Worm (Caenorhabditis elegans) whole organism, young adult: ENCODE results near the gene mec-14.

Experiments used
- F22D6.2 ChIP-seq: sonication (generic microtip); optimal IDR thresholded peaks from 2 replicates; lab custom pipeline; 2016; ENCODE audit warnings: mild to moderate bottlenecking, missing genetic modification characterization, missing compliant biosample characterization
- F39B2.1 ChIP-seq: fragments of 200-800 bp; sonication (Bioruptor generic); IDR thresholded peaks from 2 replicates; pipeline ENCODE4 v1.3.6; 2022; ENCODE audit warnings: missing genetic modification reagents, missing genetic modification characterization, missing compliant biosample characterization
- F52B5.7 ChIP-seq: sonication (generic microtip); optimal IDR thresholded peaks from 2 replicates; lab custom pipeline; 2016; ENCODE audit warnings: mild to moderate bottlenecking, missing genetic modification characterization, missing compliant biosample characterization
- F57C9.4 ChIP-seq: sonication (generic microtip); optimal IDR thresholded peaks from 2 replicates; lab custom pipeline; 2017; ENCODE audit warnings: mild to moderate bottlenecking, missing genetic modification characterization, missing compliant biosample characterization
- K12H6.12 ChIP-seq: fragments of 200-800 bp; sonication (Bioruptor generic); optimal IDR thresholded peaks from 2 replicates; lab custom pipeline; 2018; ENCODE audit warnings: mild to moderate bottlenecking, missing genetic modification characterization, missing compliant biosample characterization
- Y53F4B.3 ChIP-seq: fragments of 200-800 bp; sonication (Bioruptor generic); IDR thresholded peaks from 2 replicates; pipeline ENCODE4 v1.3.6; 2022; ENCODE audit warnings: missing genetic modification reagents, missing genetic modification characterization, missing compliant biosample characterization
- Y53G8AR.9 ChIP-seq: fragments of 200-800 bp; sonication (Bioruptor generic); conservative IDR thresholded peaks from 2 replicates; pipeline ENCODE4 v1.3.6; 2022; ENCODE audit warnings: missing genetic modification reagents, missing genetic modification characterization, missing compliant biosample characterization
- Y56A3A.18 ChIP-seq: fragments of 200-800 bp; sonication (Bioruptor generic); IDR thresholded peaks from 2 replicates; pipeline ENCODE4 v1.3.6; 2022; ENCODE audit warnings: missing genetic modification reagents, missing genetic modification characterization, missing compliant biosample characterization
- Y79H2A.3 ChIP-seq: fragments of 200-800 bp; sonication (Bioruptor generic); conservative IDR thresholded peaks from 2 replicates; pipeline ENCODE4 v1.3.6; 2022; ENCODE audit warnings: missing genetic modification reagents, missing genetic modification characterization, missing compliant biosample characterization
- Y95B8A.8 ChIP-seq: fragments of 200-800 bp; sonication (Bioruptor generic); IDR thresholded peaks from 2 replicates; pipeline ENCODE4 v1.3.6; 2022; ENCODE audit warnings: missing genetic modification reagents, missing genetic modification characterization, missing compliant biosample characterization
- ZK185.1 ChIP-seq: sonication (generic microtip); optimal IDR thresholded peaks from 2 replicates; lab custom pipeline; 2016; ENCODE audit warnings: mild to moderate bottlenecking, missing genetic modification characterization, missing compliant biosample characterization; ENCODE audit not compliant: poor library complexity, severe bottlenecking
- ama-1 ChIP-seq, 3 experiments: fragments of 150-350 bp in 1 of 3; sonication (generic microtip) in 2 of 3; optimal IDR thresholded peaks; 2 replicates each; lab custom pipeline; 2014 to 2018; ENCODE audit warnings: missing biosample characterization in 2 of 3, missing genetic modification characterization in 2 of 3, missing genetic modification reagents in 2 of 3
- attf-5 ChIP-seq: fragments of 200-800 bp; sonication (Bioruptor generic); optimal IDR thresholded peaks from 2 replicates; lab custom pipeline; 2018; ENCODE audit warnings: mild to moderate bottlenecking, missing genetic modification characterization, missing compliant biosample characterization
- attf-6 ChIP-seq: fragments of 200-800 bp; sonication (Bioruptor generic); IDR thresholded peaks from 2 replicates; pipeline ENCODE4 v1.3.6; 2022; ENCODE audit warnings: missing genetic modification reagents, missing genetic modification characterization, missing compliant biosample characterization
- cebp-2 ChIP-seq: fragments of 200-800 bp; sonication (Bioruptor generic); IDR thresholded peaks from 2 replicates; pipeline ENCODE4 v1.3.6; 2022; ENCODE audit warnings: missing genetic modification characterization, missing compliant biosample characterization
- ceh-79 ChIP-seq: sonication (generic microtip); optimal IDR thresholded peaks from 2 replicates; lab custom pipeline; 2017; ENCODE audit warnings: mild to moderate bottlenecking, missing genetic modification characterization, missing compliant biosample characterization
- ceh-91 ChIP-seq: fragments of 200-800 bp; sonication (Bioruptor generic); IDR thresholded peaks from 2 replicates; pipeline ENCODE4 v1.3.6; 2022; ENCODE audit warnings: missing genetic modification reagents, missing genetic modification characterization, missing compliant biosample characterization
- dox-1 ChIP-seq: fragments of 200-800 bp; sonication (Bioruptor generic); IDR thresholded peaks from 2 replicates; pipeline ENCODE4 v1.3.6; 2022; ENCODE audit warnings: missing genetic modification reagents, missing genetic modification characterization, missing compliant biosample characterization
- dpff-1 ChIP-seq: sonication (generic microtip); optimal IDR thresholded peaks from 2 replicates; lab custom pipeline; 2017; ENCODE audit warnings: mild to moderate bottlenecking, missing genetic modification characterization, missing compliant biosample characterization
- ets-4 ChIP-seq: fragments of 200-800 bp; sonication (Bioruptor generic); optimal IDR thresholded peaks from 2 replicates; lab custom pipeline; 2018; ENCODE audit warnings: mild to moderate bottlenecking, missing genetic modification characterization, missing compliant biosample characterization
- fkh-3 ChIP-seq: sonication (generic microtip); optimal IDR thresholded peaks from 2 replicates; lab custom pipeline; 2016; ENCODE audit warnings: mild to moderate bottlenecking, missing genetic modification characterization, missing compliant biosample characterization
- gei-17 ChIP-seq: fragments of 200-800 bp; sonication (Bioruptor generic); optimal IDR thresholded peaks from 2 replicates; lab custom pipeline; 2018; ENCODE audit warnings: mild to moderate bottlenecking, missing genetic modification characterization, missing compliant biosample characterization
- hlh-12 ChIP-seq: sonication (generic microtip); optimal IDR thresholded peaks from 2 replicates; lab custom pipeline; 2016; ENCODE audit warnings: missing genetic modification characterization, missing compliant biosample characterization
- hmg-1.2 ChIP-seq: fragments of 200-800 bp; sonication (Bioruptor generic); IDR thresholded peaks from 2 replicates; pipeline ENCODE4 v1.3.6; 2022; ENCODE audit warnings: missing genetic modification reagents, missing genetic modification characterization, missing compliant biosample characterization
- let-526 ChIP-seq: fragments of 200-800 bp; sonication (Bioruptor generic); IDR thresholded peaks from 2 replicates; pipeline ENCODE4 v1.3.6; 2022; ENCODE audit warnings: missing genetic modification reagents, missing genetic modification characterization, missing compliant biosample characterization
- let-607 ChIP-seq, 2 experiments: fragments of 200-800 bp in 1 of 2; sonication (Bioruptor generic) in 1 of 2; sonication (generic microtip) in 1 of 2; optimal IDR thresholded peaks; 2 replicates each; lab custom pipeline; 2016 to 2018; ENCODE audit warnings: mild to moderate bottlenecking in 2 of 2, missing compliant biosample characterization in 2 of 2, missing genetic modification characterization in 2 of 2, moderate library complexity in 2 of 2, missing genotype in 1 of 2
- lir-1 ChIP-seq: fragments of 200-800 bp; sonication (Bioruptor generic); conservative IDR thresholded peaks from 2 replicates; pipeline ENCODE4 v1.3.6; 2022; ENCODE audit warnings: missing genetic modification reagents, missing genetic modification characterization, missing compliant biosample characterization
- lsl-1 ChIP-seq: fragments of 200-800 bp; sonication (Bioruptor generic); optimal IDR thresholded peaks from 2 replicates; lab custom pipeline; 2018; ENCODE audit warnings: mild to moderate bottlenecking, missing genetic modification characterization, moderate library complexity, missing compliant biosample characterization
- mcd-1 ChIP-seq: fragments of 200-800 bp; sonication (Bioruptor generic); IDR thresholded peaks from 2 replicates; pipeline ENCODE4 v1.3.6; 2022; ENCODE audit warnings: missing genetic modification reagents, missing genetic modification characterization, missing compliant biosample characterization
- nhr-120 ChIP-seq: fragments of 200-800 bp; sonication (Bioruptor generic); IDR thresholded peaks from 2 replicates; pipeline ENCODE4 v1.3.6; 2022; ENCODE audit warnings: missing genetic modification characterization, missing compliant biosample characterization
- nhr-27 ChIP-seq: fragments of 200-800 bp; sonication (Bioruptor generic); optimal IDR thresholded peaks from 2 replicates; lab custom pipeline; 2018; ENCODE audit warnings: mild to moderate bottlenecking, missing genetic modification characterization, moderate library complexity, missing compliant biosample characterization
- nhr-80 ChIP-seq: sonication (generic microtip); optimal IDR thresholded peaks from 2 replicates; lab custom pipeline; 2016; ENCODE audit warnings: missing genetic modification characterization, missing compliant biosample characterization
- pbrm-1 ChIP-seq: fragments of 200-800 bp; sonication (Bioruptor generic); IDR thresholded peaks from 2 replicates; pipeline ENCODE4 v1.3.6; 2022; ENCODE audit warnings: missing genetic modification reagents, missing genetic modification characterization, missing compliant biosample characterization
- rec-8 ChIP-seq, 2 experiments: sonication (generic microtip); optimal IDR thresholded peaks; 2 replicates each; lab custom pipeline; 2016; ENCODE audit warnings: mild to moderate bottlenecking in 2 of 2, missing genetic modification characterization in 2 of 2, missing genetic modification reagents in 2 of 2, missing genotype in 2 of 2, missing biosample characterization in 1 of 2, missing compliant biosample characterization in 1 of 2, moderate library complexity in 1 of 2
- repo-1 ChIP-seq: sonication (generic microtip); optimal IDR thresholded peaks from 2 replicates; lab custom pipeline; 2017; ENCODE audit warnings: mild to moderate bottlenecking, missing genetic modification characterization, missing compliant biosample characterization
- rpc-1 ChIP-seq, 2 experiments: fragments of 150-350 bp in 1 of 2; sonication (generic microtip) in 1 of 2; optimal IDR thresholded peaks; 2 replicates each; lab custom pipeline; 2014 to 2018; ENCODE audit warnings: missing biosample characterization in 1 of 2, missing genetic modification characterization in 1 of 2, missing genetic modification reagents in 1 of 2, missing genotype in 1 of 2
- sdz-38 ChIP-seq: sonication (generic microtip); optimal IDR thresholded peaks from 2 replicates; lab custom pipeline; 2016; ENCODE audit warnings: missing genotype, missing genetic modification characterization, missing compliant biosample characterization
- snpc-3.4 ChIP-seq: sonication (generic microtip); optimal IDR thresholded peaks from 2 replicates; lab custom pipeline; 2017; ENCODE audit warnings: missing genetic modification characterization, mild to moderate bottlenecking, missing compliant biosample characterization, antibody characterized with exemption, moderate library complexity, missing genotype, missing genetic modification reagents
- snpc-4 ChIP-seq, 5 experiments: fragments of 150-350 bp in 1 of 5; sonication (generic microtip) in 4 of 5; optimal IDR thresholded peaks; 2 replicates each; lab custom pipeline; 2014 to 2018; ENCODE audit warnings: missing genetic modification characterization in 5 of 5, missing biosample characterization in 3 of 5, antibody characterized with exemption in 2 of 5, mild to moderate bottlenecking in 2 of 5, missing compliant biosample characterization in 2 of 5, missing genotype in 2 of 5, moderate library complexity in 2 of 5, missing genetic modification reagents in 1 of 5
- somi-1 ChIP-seq: fragments of 200-800 bp; sonication (Bioruptor generic); optimal IDR thresholded peaks from 2 replicates; lab custom pipeline; 2018; ENCODE audit warnings: mild to moderate bottlenecking, missing genetic modification characterization, missing compliant biosample characterization
- tbp1 ChIP-seq: fragments of 200-800 bp; sonication (Bioruptor generic); optimal IDR thresholded peaks from 2 replicates; lab custom pipeline; 2018; ENCODE audit warnings: mild to moderate bottlenecking, missing genetic modification characterization, missing compliant biosample characterization
- unc-130 ChIP-seq: sonication (generic microtip); optimal IDR thresholded peaks from 2 replicates; lab custom pipeline; 2016; ENCODE audit warnings: missing genetic modification reagents, missing genetic modification characterization, missing compliant biosample characterization
- ztf-22 ChIP-seq: fragments of 200-800 bp; sonication (Bioruptor generic); optimal IDR thresholded peaks from 2 replicates; lab custom pipeline; 2018; ENCODE audit warnings: mild to moderate bottlenecking, missing genetic modification characterization, moderate library complexity, missing compliant biosample characterization
- ztf-26 ChIP-seq: sonication (generic microtip); optimal IDR thresholded peaks from 2 replicates; lab custom pipeline; 2017; ENCODE audit warnings: missing genetic modification characterization, missing compliant biosample characterization
- ztf-28 ChIP-seq: fragments of 200-800 bp; sonication (Bioruptor generic); IDR thresholded peaks from 2 replicates; pipeline ENCODE4 v1.3.6; 2022; ENCODE audit warnings: missing genetic modification reagents, missing genetic modification characterization, missing compliant biosample characterization
- ztf-3 ChIP-seq: fragments of 200-800 bp; sonication (Bioruptor generic); optimal IDR thresholded peaks from 2 replicates; lab custom pipeline; 2018; ENCODE audit warnings: mild to moderate bottlenecking, missing genetic modification characterization, missing compliant biosample characterization

Gene mec-14

DNA sequence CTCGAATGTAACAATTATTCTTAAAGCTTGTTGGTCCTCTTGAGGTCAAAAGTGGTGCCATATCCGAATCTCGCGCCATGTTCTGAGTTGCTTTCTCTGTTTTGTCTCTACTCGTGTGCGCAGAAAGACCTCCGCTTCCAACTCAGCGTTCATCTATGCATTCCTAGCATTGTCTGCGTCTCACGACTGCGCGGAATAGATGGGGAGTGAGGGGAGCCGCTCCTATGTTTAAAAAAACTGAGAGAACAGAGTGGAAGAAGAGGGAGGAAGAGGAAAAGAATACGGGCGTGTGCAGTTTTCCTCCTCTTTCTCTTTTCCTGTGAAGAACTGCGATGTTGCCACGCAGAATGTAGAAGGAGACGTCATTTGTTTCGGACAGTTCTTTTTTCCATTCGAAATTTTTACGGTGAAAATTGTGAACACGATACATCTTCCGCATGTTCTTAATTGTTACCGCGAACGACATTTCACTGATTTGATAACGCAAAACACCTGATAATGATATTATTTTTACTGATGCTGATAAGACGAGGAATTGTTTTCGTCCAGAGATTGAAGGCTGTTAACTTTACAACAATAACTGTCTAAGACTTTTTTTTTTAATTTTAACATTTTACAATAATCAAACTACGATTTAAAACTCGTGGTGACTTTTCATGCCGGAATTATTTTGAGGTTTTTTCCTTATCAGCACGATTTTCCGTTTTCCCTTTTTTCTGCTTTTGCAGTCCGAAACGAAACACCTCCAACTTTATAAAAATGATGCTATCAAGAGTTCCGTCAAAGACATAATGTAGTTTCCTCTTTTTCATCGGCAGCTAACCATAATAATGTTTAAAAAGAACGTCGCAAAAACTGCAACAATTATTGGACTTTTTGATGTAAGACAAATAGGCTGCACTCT, 25.9 kb downstream of the mec-14 start (continued):
- TF ChIP-seq dpff-1 (tag; lab: Kevin White, UChicago) (no peak), rec-8 (tag; optimal IDR thresholded peaks at IDR 0.05; lab: Kevin White, UChicago) (no peak), F57C9.4 (no peak), ama-1 (optimal IDR thresholded peaks at IDR 0.05; lab: Kevin White, UChicago) (no peak), ama-1 (GFP tag; optimal IDR thresholded peaks at IDR 0.05; lab: Kevin White, UChicago) (no peak), nhr-120 (GFP tag; lab: Robert Waterston, UW) (no peak), rpc-1 (optimal IDR thresholded peaks at IDR 0.05; lab: Kevin White, UChicago) (no peak), rpc-1 (tag; optimal IDR thresholded peaks at IDR 0.05; lab: Kevin White, UChicago) (no peak), ceh-91 (GFP tag; lab: Robert Waterston, UW) (no peak), ZK185.1 (tag; lab: Kevin White, UChicago) (no peak), F52B5.7 (tag; lab: Kevin White, UChicago) (no peak), ztf-26 (tag; lab: Kevin White, UChicago) (no peak), cebp-2 (GFP tag; lab: Robert Waterston, UW) (no peak), Y53G8AR.9 (GFP tag; lab: Robert Waterston, UW) (no peak), ztf-3 (GFP tag; lab: Kevin White, UChicago) (no peak), Y95B8A.8 (GFP tag; lab: Robert Waterston, UW) (no peak), Y53F4B.3 (GFP tag; lab: Robert Waterston, UW) (no peak), attf-5 (GFP tag; lab: Kevin White, UChicago) (peak; percentile 47), pbrm-1 (GFP tag; lab: Robert Waterston, UW) (no peak), snpc-3.4 (tag; lab: Kevin White, UChicago) (no peak), repo-1 (tag; lab: Kevin White, UChicago) (no peak), Y79H2A.3 (GFP tag; lab: Robert Waterston, UW) (no peak), unc-130 (GFP tag; lab: Kevin White, UChicago) (no peak), tbp1 (GFP tag; lab: Kevin White, UChicago) (no peak), ztf-22 (no peak), ceh-79 (tag; lab: Kevin White, UChicago) (no peak), gei-17 (GFP tag; lab: Kevin White, UChicago) (no peak), F22D6.2 (tag; lab: Kevin White, UChicago) (no peak), F39B2.1 (GFP tag; lab: Robert Waterston, UW) (no peak), ztf-28 (GFP tag; lab: Robert Waterston, UW) (no peak), hmg-1.2 (GFP tag; lab: Robert Waterston, UW) (peak; percentile 39; the same call in 1 of the 2 replicates), let-607 (tag; optimal IDR thresholded peaks at IDR 0.05; lab: Kevin White, UChicago) (peak; percentile 96 to 97), nhr-80 (peak; percentile 83), K12H6.12 (tag; lab: Kevin White, UChicago) (peak; percentile 43), mcd-1 (no peak), attf-6 (GFP tag; lab: Robert Waterston, UW) (no peak), ets-4 (GFP tag; lab: Kevin White, UChicago) (no peak), dox-1 (GFP tag; lab: Robert Waterston, UW) (no peak), lir-1 (GFP tag; lab: Robert Waterston, UW) (no peak), nhr-27 (tag; lab: Kevin White, UChicago) (no peak), hlh-12 (no peak), let-526 (GFP tag; lab: Robert Waterston, UW) (no peak), Y56A3A.18 (GFP tag; lab: Robert Waterston, UW) (no peak), snpc-4 (GFP tag; optimal IDR thresholded peaks at IDR 0.05; lab: Kevin White, UChicago) (no peak), snpc-4 (tag; optimal IDR thresholded peaks at IDR 0.05; lab: Kevin White, UChicago) (no peak), somi-1 (GFP tag; lab: Kevin White, UChicago) (peak; percentile 4), fkh-3 (tag; lab: Kevin White, UChicago) (no peak), sdz-38 (no peak), lsl-1 (GFP tag; lab: Kevin White, UChicago) (no peak)
